Fruit fly (Drosophila melanogaster) whole organism, embryonic: ENCODE measurements around the gene CG9760.

Experiments used
- C15 ChIP-seq: fragments of 200-800 bp; sonication (Bioruptor generic); IDR thresholded peaks from 3 replicates; pipeline ENCODE4 v1.3.6; 2022; ENCODE audit warnings: missing biosample characterization, missing genetic modification characterization
- CG11093 ChIP-seq: fragments of 200-800 bp; sonication (Bioruptor generic); IDR thresholded peaks from 3 replicates; pipeline ENCODE4 v1.3.6; 2022; ENCODE audit warnings: missing biosample characterization, missing genetic modification characterization
- CG12104 ChIP-seq: fragments of 200-800 bp; sonication (Bioruptor generic); optimal IDR thresholded peaks from 3 replicates; lab custom pipeline; 2016; ENCODE audit warnings: missing biosample characterization, missing genetic modification characterization
- CG15601 ChIP-seq: fragments of 200-800 bp; sonication (Bioruptor generic); optimal IDR thresholded peaks from 3 replicates; lab custom pipeline; 2019; ENCODE audit warnings: missing biosample characterization, mild to moderate bottlenecking, missing genetic modification characterization, moderate library complexity
- CG17359 ChIP-seq: fragments of 200-800 bp; sonication (Bioruptor generic); optimal IDR thresholded peaks from 3 replicates; lab custom pipeline; 2018; ENCODE audit warnings: missing biosample characterization, mild to moderate bottlenecking, missing genetic modification characterization, moderate library complexity
- CG17385 ChIP-seq: fragments of 200-800 bp; sonication (Bioruptor generic); optimal IDR thresholded peaks from 3 replicates; lab custom pipeline; 2018; ENCODE audit warnings: missing biosample characterization, mild to moderate bottlenecking, missing genetic modification characterization
- CG1792 ChIP-seq: fragments of 200-800 bp; sonication (Bioruptor generic); optimal IDR thresholded peaks from 2 replicates; lab custom pipeline; 2016; ENCODE audit warnings: missing biosample characterization, missing genetic modification characterization
- CG18476 ChIP-seq: fragments of 200-800 bp; sonication (Bioruptor generic); optimal IDR thresholded peaks from 2 replicates; lab custom pipeline; 2016; ENCODE audit warnings: missing biosample characterization, mild to moderate bottlenecking, missing genetic modification characterization
- CG2129 ChIP-seq: fragments of 200-800 bp; sonication (Bioruptor generic); IDR thresholded peaks from 2 replicates; pipeline ENCODE4 v1.3.6; 2022; ENCODE audit warnings: missing biosample characterization, missing genetic modification characterization; ENCODE audit not compliant: partially characterized antibody
- CG2202 ChIP-seq: fragments of 200-800 bp; sonication (Bioruptor generic); optimal IDR thresholded peaks from 2 replicates; lab custom pipeline; 2018; ENCODE audit warnings: missing biosample characterization, mild to moderate bottlenecking, missing genetic modification characterization
- CG30020 ChIP-seq: fragments of 200-800 bp; optimal IDR thresholded peaks from 2 replicates; lab custom pipeline; 2019; ENCODE audit warnings: missing biosample characterization, mild to moderate bottlenecking, missing genetic modification characterization, moderate library complexity
- CG34376 ChIP-seq: fragments of 200-800 bp; sonication (Bioruptor generic); optimal IDR thresholded peaks from 2 replicates; lab custom pipeline; 2018; ENCODE audit warnings: missing biosample characterization, mild to moderate bottlenecking, missing genetic modification characterization
- CG43689 ChIP-seq: fragments of 200-800 bp; sonication (Bioruptor generic); IDR thresholded peaks from 2 replicates; pipeline ENCODE4 v1.3.6; 2022; ENCODE audit warnings: missing biosample characterization, missing genetic modification characterization
- CG5953 ChIP-seq: fragments of 200-800 bp; sonication (Bioruptor generic); IDR thresholded peaks from 2 replicates; pipeline ENCODE4 v1.3.6; 2022; ENCODE audit warnings: missing biosample characterization, missing genetic modification characterization
- CG6813 ChIP-seq: fragments of 200-800 bp; sonication (Bioruptor generic); optimal IDR thresholded peaks from 2 replicates; lab custom pipeline; 2017; ENCODE audit warnings: missing biosample characterization, missing genetic modification characterization, mild to moderate bottlenecking, moderate library complexity, missing genetic modification reagents
- CG7745 ChIP-seq: fragments of 200-800 bp; sonication (Bioruptor generic); optimal IDR thresholded peaks from 2 replicates; lab custom pipeline; 2018; ENCODE audit warnings: missing biosample characterization, mild to moderate bottlenecking, missing genetic modification characterization, moderate library complexity
- CG8388 ChIP-seq: fragments of 200-800 bp; sonication (Bioruptor generic); optimal IDR thresholded peaks from 2 replicates; lab custom pipeline; 2019; ENCODE audit warnings: missing biosample characterization, mild to moderate bottlenecking, missing genetic modification characterization, moderate library complexity
- CG9876 ChIP-seq: fragments of 200-800 bp; sonication (Bioruptor generic); optimal IDR thresholded peaks from 2 replicates; lab custom pipeline; 2016; ENCODE audit warnings: missing biosample characterization, missing genetic modification characterization
- CHES-1-like ChIP-seq: fragments of 200-800 bp; sonication (Bioruptor generic); optimal IDR thresholded peaks from 2 replicates; lab custom pipeline; 2016; ENCODE audit warnings: missing biosample characterization, missing genetic modification characterization
- Drgx ChIP-seq: fragments of 200-800 bp; sonication (Bioruptor generic); IDR thresholded peaks from 2 replicates; pipeline ENCODE4 v1.3.6; 2022; ENCODE audit warnings: missing biosample characterization, missing genetic modification characterization
- H15 ChIP-seq: fragments of 200-800 bp; sonication (Bioruptor generic); IDR thresholded peaks from 3 replicates; pipeline ENCODE4 v1.3.6; 2022; ENCODE audit warnings: missing biosample characterization, missing genetic modification characterization
- Hmx ChIP-seq: fragments of 200-800 bp; sonication (Bioruptor generic); optimal IDR thresholded peaks from 2 replicates; lab custom pipeline; 2016; ENCODE audit warnings: missing biosample characterization, missing genetic modification characterization
- Hr39 ChIP-seq: fragments of >200 bp; optimal IDR thresholded peaks from 2 replicates; lab custom pipeline; 2017
- Lpt ChIP-seq: fragments of >200 bp; optimal IDR thresholded peaks from 2 replicates; lab custom pipeline; 2018; ENCODE audit warnings: missing biosample characterization, missing genetic modification characterization
- Mad ChIP-seq: fragments of 200-800 bp; sonication (Bioruptor generic); optimal IDR thresholded peaks from 2 replicates; lab custom pipeline; 2016; ENCODE audit warnings: missing biosample characterization, missing genetic modification characterization
- NC2β ChIP-seq: fragments of 200-800 bp; sonication (Bioruptor generic); optimal IDR thresholded peaks from 2 replicates; lab custom pipeline; 2016; ENCODE audit warnings: missing biosample characterization, missing genetic modification characterization
- Ravus ChIP-seq: fragments of 200-800 bp; sonication (Bioruptor generic); IDR thresholded peaks from 2 replicates; pipeline ENCODE4 v1.3.6; 2022; ENCODE audit warnings: missing biosample characterization, missing genetic modification characterization
- Six4 ChIP-seq: fragments of 200-800 bp; sonication (Bioruptor generic); optimal IDR thresholded peaks from 2 replicates; lab custom pipeline; 2016; ENCODE audit warnings: missing biosample characterization, missing genetic modification characterization
- Xbp1 ChIP-seq: fragments of 200-800 bp; sonication (Bioruptor generic); optimal IDR thresholded peaks from 3 replicates; lab custom pipeline; 2016; ENCODE audit warnings: missing biosample characterization, mild to moderate bottlenecking, missing genetic modification characterization
- aop ChIP-seq: fragments of 200-800 bp; sonication (Bioruptor generic); IDR thresholded peaks from 2 replicates; pipeline ENCODE4 v1.3.6; 2022; ENCODE audit warnings: missing biosample characterization, missing genetic modification characterization
- ara ChIP-seq: fragments of 200-800 bp; sonication (Bioruptor generic); IDR thresholded peaks from 2 replicates; pipeline ENCODE4 v1.3.6; 2022; ENCODE audit warnings: missing biosample characterization, missing genetic modification characterization
- btn ChIP-seq: fragments of 200-800 bp; sonication (Bioruptor generic); optimal IDR thresholded peaks from 2 replicates; lab custom pipeline; 2016; ENCODE audit warnings: missing biosample characterization, missing genetic modification characterization
- corto ChIP-seq: fragments of 200-800 bp; sonication (Bioruptor generic); optimal IDR thresholded peaks from 2 replicates; lab custom pipeline; 2016; ENCODE audit warnings: missing biosample characterization, mild to moderate bottlenecking, missing genetic modification characterization, moderate library complexity
- crp ChIP-seq, 2 experiments: fragments of 200-800 bp; sonication (Bioruptor generic); optimal IDR thresholded peaks; 2 replicates in 1 of 2; 3 replicates in 1 of 2; lab custom pipeline; 2017; ENCODE audit warnings: missing biosample characterization in 2 of 2, missing genetic modification characterization in 2 of 2, mild to moderate bottlenecking in 1 of 2, moderate library complexity in 1 of 2
- dm ChIP-seq: fragments of 200-800 bp; sonication (Bioruptor generic); optimal IDR thresholded peaks from 3 replicates; lab custom pipeline; 2016; ENCODE audit warnings: missing biosample characterization, missing genetic modification characterization
- fd3F ChIP-seq: fragments of 200-800 bp; sonication (Bioruptor generic); optimal IDR thresholded peaks from 2 replicates; lab custom pipeline; 2018; ENCODE audit warnings: missing biosample characterization, mild to moderate bottlenecking, missing genetic modification characterization, moderate library complexity
- h ChIP-seq: fragments of >200 bp; optimal IDR thresholded peaks from 2 replicates; lab custom pipeline; 2017
- her ChIP-seq: fragments of 200-800 bp; sonication (Bioruptor generic); optimal IDR thresholded peaks from 2 replicates; lab custom pipeline; 2016; ENCODE audit warnings: missing biosample characterization, missing genetic modification characterization
- jigr1 ChIP-seq: fragments of 200-800 bp; sonication (Bioruptor generic); IDR thresholded peaks from 3 replicates; pipeline ENCODE4 v1.3.6; 2022; ENCODE audit warnings: missing biosample characterization, missing genetic modification characterization
- lmd ChIP-seq: fragments of 200-800 bp; sonication (Bioruptor generic); IDR thresholded peaks from 2 replicates; pipeline ENCODE4 v1.3.6; 2022; ENCODE audit warnings: missing biosample characterization, missing genetic modification characterization
- mirr ChIP-seq: fragments of 200-800 bp; sonication (Bioruptor generic); optimal IDR thresholded peaks from 3 replicates; lab custom pipeline; 2018; ENCODE audit warnings: missing biosample characterization, mild to moderate bottlenecking, missing genetic modification characterization
- psq ChIP-seq: fragments of 200-800 bp; sonication (Bioruptor generic); optimal IDR thresholded peaks from 2 replicates; lab custom pipeline; 2017; ENCODE audit warnings: missing biosample characterization, missing genetic modification characterization
- sens ChIP-seq: fragments of 200-800 bp; sonication (Bioruptor generic); peaks from one replicate; lab custom pipeline; 2016; ENCODE audit warnings: missing biosample characterization, missing genetic modification characterization
- seq ChIP-seq: fragments of 200-800 bp; sonication (Bioruptor generic); IDR thresholded peaks from 2 replicates; pipeline ENCODE4 v1.3.6; 2022; ENCODE audit warnings: missing biosample characterization, missing genetic modification characterization
- sisA ChIP-seq: fragments of 200-800 bp; sonication (Bioruptor generic); IDR thresholded peaks from 2 replicates; pipeline ENCODE4 v1.3.6; 2022; ENCODE audit warnings: missing biosample characterization, missing genetic modification characterization
- sug ChIP-seq: fragments of 200-800 bp; optimal IDR thresholded peaks from 2 replicates; lab custom pipeline; 2019; ENCODE audit warnings: missing biosample characterization, mild to moderate bottlenecking, missing genetic modification characterization, moderate library complexity
- ttk ChIP-seq: fragments of 200-800 bp; sonication (Bioruptor generic); IDR thresholded peaks from 2 replicates; pipeline ENCODE4 v2.1.2; 2022; ENCODE audit warnings: missing biosample characterization, missing genetic modification characterization
- tup ChIP-seq: fragments of 200-800 bp; sonication (Bioruptor generic); optimal IDR thresholded peaks from 2 replicates; lab custom pipeline; 2016; ENCODE audit warnings: missing biosample characterization, mild to moderate bottlenecking, missing genetic modification characterization, moderate library complexity
- twi ChIP-seq: fragments of 200-800 bp; optimal IDR thresholded peaks from 2 replicates; lab custom pipeline; 2019; ENCODE audit warnings: missing biosample characterization, mild to moderate bottlenecking, missing genetic modification characterization, moderate library complexity
- tx ChIP-seq: fragments of 200-800 bp; sonication (Bioruptor generic); optimal IDR thresholded peaks from 2 replicates; lab custom pipeline; 2016; ENCODE audit warnings: missing biosample characterization, missing genetic modification characterization
- usp ChIP-seq: fragments of >200 bp; optimal IDR thresholded peaks from 2 replicates; lab custom pipeline; 2017; ENCODE audit warnings: missing biosample characterization, missing genetic modification characterization
- yki ChIP-seq: fragments of >200 bp; optimal IDR thresholded peaks from 3 replicates; lab custom pipeline; 2018
- zen2 ChIP-seq: fragments of 200-800 bp; sonication (Bioruptor generic); IDR thresholded peaks from 3 replicates; pipeline ENCODE4 v1.3.6; 2022; ENCODE audit warnings: missing biosample characterization, missing genetic modification characterization; ENCODE audit not compliant: partially characterized antibody

Gene CG9760

DNA sequence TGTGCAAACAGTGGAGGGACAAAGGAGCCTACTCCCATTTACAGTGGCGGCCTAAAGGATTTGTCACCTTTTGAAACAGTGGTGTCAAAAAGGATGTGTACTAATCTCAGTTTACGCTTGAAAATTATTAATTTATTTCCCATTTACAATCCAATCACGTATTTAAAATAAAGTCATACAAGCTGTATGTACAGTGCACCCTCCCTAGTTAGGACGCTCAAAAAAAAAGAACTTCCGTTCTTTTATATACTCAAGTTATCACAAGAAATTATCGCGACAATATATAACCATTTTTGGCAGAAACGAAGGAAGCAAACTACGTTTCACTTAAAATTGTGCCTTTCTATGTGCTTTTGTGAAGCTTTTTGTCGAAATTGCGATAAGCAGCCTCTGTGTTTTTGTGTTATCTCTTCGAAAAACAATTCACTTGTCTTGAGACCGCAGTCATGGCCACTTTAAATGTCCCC is 24.3 kb downstream of the CG9760 start (continued):
- TF ChIP-seq CG18476 (GFP tag; lab: Kevin White, UChicago), result no peak
- peak; percentile 28 for TF ChIP-seq tx (GFP tag; lab: Kevin White, UChicago)
- peak; percentile 11 for TF ChIP-seq CG34376
- no peak for TF ChIP-seq CG5953 (GFP tag; lab: Robert Waterston, UW)
- peak; percentile 56 for TF ChIP-seq seq (GFP tag; lab: Robert Waterston, UW)
- TF ChIP-seq Drgx (GFP tag; lab: Robert Waterston, UW), result peak; percentile 61
- no peak for TF ChIP-seq zen2
- TF ChIP-seq Hr39 (lab: Kevin White, UChicago), result no peak
- no peak for TF ChIP-seq corto
- no peak for TF ChIP-seq CG7745 (tag; lab: Kevin White, UChicago)
- peak; percentile 45 for TF ChIP-seq CG17359 (tag; lab: Kevin White, UChicago)
- no peak for TF ChIP-seq H15 (GFP tag; lab: Robert Waterston, UW)
- no peak for TF ChIP-seq twi
- TF ChIP-seq h (lab: Kevin White, UChicago), result no peak
- TF ChIP-seq Xbp1, result peak; percentile 60
- TF ChIP-seq CG2129 (GFP tag; lab: Robert Waterston, UW), result no peak
- TF ChIP-seq sisA (GFP tag; lab: Robert Waterston, UW), result peak; percentile 46; the same call in 1 of the 2 replicates
- TF ChIP-seq jigr1 (GFP tag; lab: Robert Waterston, UW), result no peak
- TF ChIP-seq CG1792 (GFP tag; lab: Kevin White, UChicago), result no peak
- no peak for TF ChIP-seq Six4 (GFP tag; lab: Kevin White, UChicago)
- no peak for TF ChIP-seq dm (GFP tag; lab: Kevin White, UChicago)
- peak; percentile 0 for TF ChIP-seq mirr (GFP tag; lab: Kevin White, UChicago)
- peak; percentile 31 for TF ChIP-seq fd3F
- no peak for TF ChIP-seq Mad (GFP tag; lab: Kevin White, UChicago)
- peak; percentile 78 for TF ChIP-seq sens
- no peak for TF ChIP-seq yki
- TF ChIP-seq ara (GFP tag; lab: Robert Waterston, UW), result no peak
- peak; percentile 15 for TF ChIP-seq CG15601 (tag; lab: Kevin White, UChicago)
- TF ChIP-seq her (GFP tag; lab: Kevin White, UChicago), result peak; percentile 25
- TF ChIP-seq NC2β, result no peak
- peak; percentile 52 for TF ChIP-seq CG17385 (GFP tag; lab: Kevin White, UChicago)
- TF ChIP-seq C15 (GFP tag; lab: Robert Waterston, UW), result no peak
- TF ChIP-seq tup, result no peak
- no peak for TF ChIP-seq usp (GFP tag; lab: Kevin White, UChicago)
- TF ChIP-seq CG9876, result no peak
- TF ChIP-seq aop (GFP tag; lab: Robert Waterston, UW), result no peak
- TF ChIP-seq Lpt, result no peak
- no peak for TF ChIP-seq Hmx (GFP tag; lab: Kevin White, UChicago)
- 0 out of 2 replicates have a peak, but pooled peaks have one; percentile 44 for TF ChIP-seq ttk (GFP tag; lab: Robert Waterston, UW)
- TF ChIP-seq btn (GFP tag; lab: Kevin White, UChicago), result no peak
- TF ChIP-seq CG30020 (tag; lab: Kevin White, UChicago), result no peak
- TF ChIP-seq CG6813, result no peak
- TF ChIP-seq CG43689 (GFP tag; lab: Robert Waterston, UW), result no peak
- TF ChIP-seq CHES-1-like (GFP tag; lab: Kevin White, UChicago), result peak; percentile 50
- no peak for TF ChIP-seq psq (GFP tag; lab: Kevin White, UChicago)
- TF ChIP-seq crp (GFP tag; optimal IDR thresholded peaks at IDR 0.05; lab: Kevin White, UChicago), result no peak
- peak; percentile 11 for TF ChIP-seq CG12104 (GFP tag; lab: Kevin White, UChicago)
- no peak for TF ChIP-seq Ravus
- TF ChIP-seq CG2202 (tag; lab: Kevin White, UChicago), result peak; percentile 3
- peak; percentile 45; the same call in 1 of the 2 replicates for TF ChIP-seq lmd (GFP tag; lab: Robert Waterston, UW)
- TF ChIP-seq CG11093 (GFP tag; lab: Robert Waterston, UW), result 0 out of 3 replicates have a peak, but pooled peaks have one; percentile 22
- peak; percentile 96 for TF ChIP-seq CG8388 (GFP tag; lab: Kevin White, UChicago)
- TF ChIP-seq sug (tag; lab: Kevin White, UChicago), result peak; percentile 53
